Fruit fly (Drosophila melanogaster): ENCODE results near the gene CG3097.
A peak's percentile ranks its signal among the peaks of the same experiment; 100 is the strongest.

The CG3097 gene

DNA sequence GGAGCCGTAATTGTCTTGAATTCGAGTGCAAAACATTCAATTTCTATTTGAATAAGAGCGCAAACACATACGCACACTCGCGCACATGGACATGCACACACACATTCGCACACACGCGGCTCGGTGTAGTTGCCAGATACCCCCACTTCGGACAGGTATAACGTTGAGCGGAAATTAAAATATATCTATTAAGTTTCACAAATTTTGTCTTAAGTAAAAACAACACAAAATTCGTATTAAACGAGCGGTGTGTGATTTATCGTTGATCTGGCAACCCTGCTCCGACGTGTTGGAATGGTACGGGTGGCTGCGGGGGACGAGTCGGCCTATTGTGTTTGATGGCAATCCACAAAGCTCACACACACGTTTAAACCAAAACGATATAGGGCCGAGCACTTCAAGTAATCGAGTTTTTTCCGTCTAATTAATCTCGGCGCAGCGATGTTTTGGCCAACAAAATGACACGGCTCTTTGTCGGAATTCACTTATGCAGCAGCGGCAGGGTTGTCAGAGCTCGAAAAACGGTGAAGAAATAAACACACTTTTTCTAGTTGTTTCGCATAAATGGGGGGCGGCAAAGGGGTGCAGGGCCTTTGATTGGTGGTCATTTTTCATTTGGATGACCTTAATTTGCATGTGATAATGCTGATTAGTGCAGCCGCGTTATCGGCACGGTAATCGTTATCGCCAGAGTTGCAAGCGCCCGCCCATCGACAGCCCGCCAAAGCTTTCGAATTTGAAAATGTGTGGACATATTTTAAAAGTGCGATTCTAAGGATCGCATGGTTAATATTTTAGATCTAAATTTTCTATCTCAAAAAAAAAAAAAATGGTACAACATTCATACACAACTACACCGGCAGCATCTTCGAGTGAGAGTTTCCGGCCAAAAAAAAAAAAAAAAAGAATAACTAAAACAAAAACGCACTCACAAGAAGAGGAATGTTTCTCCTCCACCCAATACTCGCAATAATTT, 24.5 kb downstream of the CG3097 start (continued):
- TF ChIP-seq Hr39 (GFP tag; optimal IDR thresholded peaks at IDR 0.05) (peak; percentile 65), CG11902 (GFP tag; optimal IDR thresholded peaks at IDR 0.05) (peak; percentile 73), Smox (GFP tag; optimal IDR thresholded peaks at IDR 0.05) (peak; percentile 38), CG8632 (GFP tag; optimal IDR thresholded peaks at IDR 0.05) (peak; percentile 55), net (GFP tag; optimal IDR thresholded peaks at IDR 0.05) (peak; percentile 66), ss (GFP tag; optimal IDR thresholded peaks at IDR 0.05) (peak; percentile 45 to 72), dsx (GFP tag; optimal IDR thresholded peaks at IDR 0.05; ENCODE audit: poor library complexity, severe bottlenecking) (peak; percentile 48), CG8119 (GFP tag; IDR thresholded peaks at IDR 0.05) (peak; percentile 76), acj6 (GFP tag; optimal IDR thresholded peaks at IDR 0.05) (peak; percentile 70), fd59A (GFP tag; optimal IDR thresholded peaks at IDR 0.05) (peak; percentile 63), CG31627 (GFP tag; optimal IDR thresholded peaks at IDR 0.05) (peak; percentile 71), Met (GFP tag; optimal IDR thresholded peaks at IDR 0.05) (peak; percentile 74), CG11294 (GFP tag; IDR thresholded peaks at IDR 0.05) (peak; percentile 60), Ets96B (tag; optimal IDR thresholded peaks at IDR 0.05) (peak; percentile 57), achi (GFP tag; optimal IDR thresholded peaks at IDR 0.05) (peak; percentile 70), Sox102F (GFP tag; optimal IDR thresholded peaks at IDR 0.05) (peak; percentile 65), CG7368 (GFP tag; optimal IDR thresholded peaks at IDR 0.05) (peak; percentile 53), Blimp-1 (GFP tag; optimal IDR thresholded peaks at IDR 0.05) (peak; percentile 48), CG3032 (tag; optimal IDR thresholded peaks at IDR 0.05) (peak; percentile 66), Eip78C (GFP tag) (peak; percentile 88), OdsH (GFP tag; optimal IDR thresholded peaks at IDR 0.05) (peak; percentile 73), CG8319 (GFP tag; optimal IDR thresholded peaks at IDR 0.05) (peak; percentile 33)

DNA sequence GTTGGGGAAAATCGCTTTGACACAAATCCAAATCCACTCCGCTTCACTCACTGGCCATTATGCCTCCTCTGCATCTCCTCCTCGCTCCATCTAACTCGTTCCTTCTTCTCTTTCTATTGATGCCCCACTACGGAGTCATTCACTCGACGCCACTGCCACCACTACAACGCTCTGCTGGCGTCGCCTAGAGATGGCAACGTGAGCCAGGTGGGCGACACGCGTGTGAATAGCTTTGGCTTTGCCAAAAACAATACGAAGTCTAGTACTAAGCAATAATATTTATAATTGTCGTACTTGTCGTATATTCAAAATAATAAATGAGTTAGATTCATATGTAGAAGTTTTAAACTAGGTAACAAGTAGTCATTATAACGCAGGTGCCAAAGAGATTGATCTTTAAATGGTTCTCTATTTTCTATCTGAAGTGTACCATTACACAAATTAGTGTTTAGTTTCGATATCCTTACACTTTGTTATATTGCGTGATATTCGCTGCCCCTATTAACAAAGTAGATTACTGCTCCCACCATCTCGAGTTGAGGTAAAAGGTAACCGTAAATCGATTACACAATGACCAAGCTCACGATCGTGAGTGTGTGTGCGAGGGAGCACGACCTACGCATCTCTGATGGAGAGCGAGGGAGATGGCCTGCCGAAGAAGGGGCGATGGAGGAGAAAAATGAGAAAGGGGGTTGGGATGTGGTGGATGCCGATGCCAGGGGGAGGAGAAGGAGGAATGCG, 25.4 kb downstream of the CG3097 start:
- TF ChIP-seq CG4318 (GFP tag; optimal IDR thresholded peaks at IDR 0.05), result peak; percentile 38
- TF ChIP-seq CG34406 (GFP tag; optimal IDR thresholded peaks at IDR 0.05), result no peak
- no peak for TF ChIP-seq fd85E (GFP tag; optimal IDR thresholded peaks at IDR 0.05)
- TF ChIP-seq CG11762 (GFP tag; optimal IDR thresholded peaks at IDR 0.05; ENCODE audit: insufficient read depth), result no peak
- no peak for TF ChIP-seq CG10669 (GFP tag; optimal IDR thresholded peaks at IDR 0.05)
- TF ChIP-seq fd59A (GFP tag; optimal IDR thresholded peaks at IDR 0.05), result no peak
- TF ChIP-seq Ets96B (tag; optimal IDR thresholded peaks at IDR 0.05), result no peak
- no peak for TF ChIP-seq vri (GFP tag; optimal IDR thresholded peaks at IDR 0.05)
- TF ChIP-seq CG31627 (GFP tag; optimal IDR thresholded peaks at IDR 0.05), result peak; percentile 7
- peak; percentile 43 for TF ChIP-seq esn (GFP tag; optimal IDR thresholded peaks at IDR 0.05)
- peak; percentile 36; the same call in 1 of the 3 replicates for TF ChIP-seq CG6163 (GFP tag; IDR thresholded peaks at IDR 0.05)
- TF ChIP-seq CG6808 (GFP tag; optimal IDR thresholded peaks at IDR 0.05), result no peak
- no peak for TF ChIP-seq dsx (GFP tag; optimal IDR thresholded peaks at IDR 0.05; ENCODE audit: poor library complexity, severe bottlenecking)
- no peak for TF ChIP-seq CG11902 (GFP tag; optimal IDR thresholded peaks at IDR 0.05)
- TF ChIP-seq dac (GFP tag; optimal IDR thresholded peaks at IDR 0.05), result peak; percentile 0
- peak; percentile 30; the same call in 1 of the 3 replicates for TF ChIP-seq eg (GFP tag; IDR thresholded peaks at IDR 0.05)
- TF ChIP-seq Hr4 (GFP tag; optimal IDR thresholded peaks at IDR 0.05), result peak; percentile 38
- no peak for TF ChIP-seq CG7368 (GFP tag; optimal IDR thresholded peaks at IDR 0.05)
- TF ChIP-seq spab (GFP tag; optimal IDR thresholded peaks at IDR 0.05), result no peak
- peak; percentile 36 for TF ChIP-seq Sox14 (GFP tag; optimal IDR thresholded peaks at IDR 0.05)
- TF ChIP-seq fkh (GFP tag; optimal IDR thresholded peaks at IDR 0.05), result no peak
- no peak for TF ChIP-seq Lpt (GFP tag; optimal IDR thresholded peaks at IDR 0.05)
- TF ChIP-seq CG16779 (tag; optimal IDR thresholded peaks at IDR 0.05), result no peak
- TF ChIP-seq salr (GFP tag; optimal IDR thresholded peaks at IDR 0.05), result peak in 1 of 2 experiments; percentile 19
- no peak for TF ChIP-seq Sox15 (GFP tag; optimal IDR thresholded peaks at IDR 0.05)
- no peak for TF ChIP-seq Hr38 (GFP tag; optimal IDR thresholded peaks at IDR 0.05)
- no peak for TF ChIP-seq CG1621 (tag; optimal IDR thresholded peaks at IDR 0.05)
- peak; percentile 90 for TF ChIP-seq svp (GFP tag)
- peak; percentile 18 for TF ChIP-seq Hr39 (GFP tag; optimal IDR thresholded peaks at IDR 0.05)
- peak; percentile 39 for TF ChIP-seq Smox (GFP tag; optimal IDR thresholded peaks at IDR 0.05)
- no peak for TF ChIP-seq CG3032 (tag; optimal IDR thresholded peaks at IDR 0.05)
- TF ChIP-seq CG9139 (GFP tag; optimal IDR thresholded peaks at IDR 0.05), result no peak
